Fruit fly (Drosophila melanogaster) whole organism, embryonic: ENCODE data around the gene CG12081.
A peak's percentile ranks its signal among the peaks of the same experiment; 100 is the strongest.

Experiments
- B-H1 ChIP-seq: fragments of 200-800 bp; sonication (Bioruptor generic); IDR thresholded peaks from 3 replicates; pipeline ENCODE4 v1.3.6; 2022; ENCODE audit warnings: missing biosample characterization, missing genetic modification characterization
- Bdp1 ChIP-seq: fragments of 200-800 bp; sonication (Bioruptor generic); optimal IDR thresholded peaks from 3 replicates; lab custom pipeline; 2016; ENCODE audit warnings: missing biosample characterization, missing genetic modification characterization
- CG10979 ChIP-seq: fragments of 200-800 bp; sonication (Bioruptor generic); optimal IDR thresholded peaks from 2 replicates; lab custom pipeline; 2018; ENCODE audit warnings: missing biosample characterization, mild to moderate bottlenecking, missing genetic modification characterization, moderate library complexity
- CG11085 ChIP-seq: fragments of 200-800 bp; sonication (Bioruptor generic); IDR thresholded peaks from 2 replicates; pipeline ENCODE4 v1.3.6; 2022; ENCODE audit warnings: missing biosample characterization, missing genetic modification characterization
- CG12219 ChIP-seq: fragments of 200-800 bp; sonication (Bioruptor generic); optimal IDR thresholded peaks from 3 replicates; lab custom pipeline; 2018; ENCODE audit warnings: missing biosample characterization, mild to moderate bottlenecking, missing genetic modification characterization
- CG12391 ChIP-seq: fragments of 200-800 bp; sonication (Bioruptor generic); optimal IDR thresholded peaks from 3 replicates; lab custom pipeline; 2018; ENCODE audit warnings: missing biosample characterization, mild to moderate bottlenecking, missing genetic modification characterization, moderate library complexity
- CG13424 ChIP-seq: fragments of 200-800 bp; sonication (Bioruptor generic); optimal IDR thresholded peaks from 2 replicates; lab custom pipeline; 2019; ENCODE audit warnings: missing biosample characterization, mild to moderate bottlenecking, missing genetic modification characterization, moderate library complexity
- CG15269 ChIP-seq: fragments of 200-800 bp; sonication (Bioruptor generic); optimal IDR thresholded peaks from 2 replicates; lab custom pipeline; 2018; ENCODE audit warnings: missing biosample characterization, mild to moderate bottlenecking, missing genetic modification characterization, moderate library complexity
- CG1603 ChIP-seq: fragments of 200-800 bp; sonication (Bioruptor generic); optimal IDR thresholded peaks from 2 replicates; lab custom pipeline; 2019; ENCODE audit warnings: missing biosample characterization, mild to moderate bottlenecking, missing genetic modification characterization, moderate library complexity
- CG18476 ChIP-seq: fragments of 200-800 bp; sonication (Bioruptor generic); optimal IDR thresholded peaks from 2 replicates; lab custom pipeline; 2016; ENCODE audit warnings: missing biosample characterization, mild to moderate bottlenecking, missing genetic modification characterization
- CG2129 ChIP-seq: fragments of 200-800 bp; sonication (Bioruptor generic); IDR thresholded peaks from 2 replicates; pipeline ENCODE4 v1.3.6; 2022; ENCODE audit warnings: missing biosample characterization, missing genetic modification characterization; ENCODE audit not compliant: partially characterized antibody
- CG2199 ChIP-seq: fragments of 200-800 bp; sonication (Bioruptor generic); IDR thresholded peaks from 3 replicates; pipeline ENCODE4 v1.3.6; 2022; ENCODE audit warnings: missing biosample characterization, missing genetic modification characterization
- CG31441 ChIP-seq: fragments of 200-800 bp; sonication (Bioruptor generic); IDR thresholded peaks from 2 replicates; pipeline ENCODE4 v1.3.6; 2022; ENCODE audit warnings: missing biosample characterization, missing genetic modification characterization
- CG3407 ChIP-seq: fragments of 200-800 bp; sonication (Bioruptor generic); optimal IDR thresholded peaks from 2 replicates; lab custom pipeline; 2018; ENCODE audit warnings: missing biosample characterization, mild to moderate bottlenecking, missing genetic modification characterization
- CG3847 ChIP-seq: fragments of 200-800 bp; sonication (Bioruptor generic); IDR thresholded peaks from 2 replicates; pipeline ENCODE4 v1.3.6; 2022; ENCODE audit warnings: missing biosample characterization, missing genetic modification characterization
- CG4328 ChIP-seq: fragments of 200-800 bp; sonication (Bioruptor generic); optimal IDR thresholded peaks from 3 replicates; lab custom pipeline; 2017; ENCODE audit warnings: missing biosample characterization, missing genetic modification reagents, missing genetic modification characterization
- CG6791 ChIP-seq: fragments of 200-800 bp; sonication (Bioruptor generic); IDR thresholded peaks from 3 replicates; pipeline ENCODE4 v1.3.6; 2022; ENCODE audit warnings: missing biosample characterization, missing genetic modification characterization; ENCODE audit not compliant: partially characterized antibody
- CG8944 ChIP-seq: fragments of 200-800 bp; sonication (Bioruptor generic); optimal IDR thresholded peaks from 3 replicates; lab custom pipeline; 2016; ENCODE audit warnings: missing biosample characterization, missing genetic modification characterization
- CG9932 ChIP-seq: fragments of 200-800 bp; sonication (Bioruptor generic); IDR thresholded peaks from 2 replicates; pipeline ENCODE4 v1.3.6; 2022; ENCODE audit warnings: missing biosample characterization, missing genetic modification characterization
- Dip3 ChIP-seq: fragments of 200-800 bp; sonication (Bioruptor generic); optimal IDR thresholded peaks from 3 replicates; lab custom pipeline; 2016; ENCODE audit warnings: missing biosample characterization, missing genetic modification characterization
- Ets65A ChIP-seq: fragments of 200-800 bp; sonication (Bioruptor generic); peaks from one replicate; lab custom pipeline; 2016; ENCODE audit warnings: missing biosample characterization, missing genetic modification characterization
- Fer1 ChIP-seq: fragments of 200-800 bp; sonication (Bioruptor generic); optimal IDR thresholded peaks from 2 replicates; lab custom pipeline; 2017; ENCODE audit warnings: missing biosample characterization, mild to moderate bottlenecking, missing genetic modification characterization
- Med ChIP-seq: fragments of 200-800 bp; sonication (Bioruptor generic); peaks from one replicate; lab custom pipeline; 2016; ENCODE audit warnings: missing biosample characterization, missing genetic modification characterization, mild to moderate bottlenecking, inconsistent platforms, moderate library complexity
- NfI ChIP-seq: fragments of 200-800 bp; sonication (Bioruptor generic); optimal IDR thresholded peaks from 3 replicates; lab custom pipeline; 2018; ENCODE audit warnings: missing biosample characterization, mild to moderate bottlenecking, missing genetic modification characterization, moderate library complexity
- PHDP ChIP-seq: fragments of 200-800 bp; sonication (Bioruptor generic); optimal IDR thresholded peaks from 3 replicates; lab custom pipeline; 2018; ENCODE audit warnings: missing biosample characterization, mild to moderate bottlenecking, missing genetic modification characterization, moderate library complexity
- Pdp1 ChIP-seq, 2 experiments: fragments of 200-800 bp; sonication (Bioruptor generic); optimal IDR thresholded peaks; 3 replicates each; lab custom pipeline; 2016; ENCODE audit warnings: missing biosample characterization in 2 of 2, missing genetic modification characterization in 2 of 2, mild to moderate bottlenecking in 1 of 2, moderate library complexity in 1 of 2
- Rfx ChIP-seq: fragments of 200-800 bp; sonication (Bioruptor generic); IDR thresholded peaks from 2 replicates; pipeline ENCODE4 v1.3.6; 2022; ENCODE audit warnings: missing biosample characterization, missing genetic modification characterization
- Sry-β ChIP-seq: fragments of 200-800 bp; sonication (Bioruptor generic); optimal IDR thresholded peaks from 2 replicates; lab custom pipeline; 2018; ENCODE audit warnings: missing biosample characterization, mild to moderate bottlenecking, missing genetic modification characterization, moderate library complexity
- Ssrp ChIP-seq: fragments of 200-800 bp; sonication (Bioruptor generic); optimal IDR thresholded peaks from 2 replicates; lab custom pipeline; 2018; ENCODE audit warnings: missing biosample characterization, mild to moderate bottlenecking, missing genetic modification characterization, moderate library complexity
- amos ChIP-seq: fragments of 200-800 bp; sonication (Bioruptor generic); IDR thresholded peaks from 2 replicates; pipeline ENCODE4 v1.3.6; 2022; ENCODE audit warnings: missing biosample characterization, missing genetic modification characterization; ENCODE audit not compliant: partially characterized antibody
- ap ChIP-seq: fragments of 200-800 bp; sonication (Bioruptor generic); IDR thresholded peaks from 2 replicates; pipeline ENCODE4 v1.3.6; 2022; ENCODE audit warnings: missing biosample characterization, missing genetic modification characterization
- chm ChIP-seq: fragments of 200-800 bp; sonication (Bioruptor generic); IDR thresholded peaks from 2 replicates; pipeline ENCODE4 v1.3.6; 2022; ENCODE audit warnings: missing biosample characterization, missing genetic modification characterization
- dati ChIP-seq: fragments of 200-800 bp; sonication (Bioruptor generic); IDR thresholded peaks from 2 replicates; pipeline ENCODE4 v1.3.6; 2022; ENCODE audit warnings: missing biosample characterization, missing genetic modification characterization
- dm ChIP-seq: fragments of 200-800 bp; sonication (Bioruptor generic); optimal IDR thresholded peaks from 3 replicates; lab custom pipeline; 2016; ENCODE audit warnings: missing biosample characterization, missing genetic modification characterization
- dpn ChIP-seq, 2 experiments: fragments of 200-800 bp; sonication (Bioruptor generic); optimal IDR thresholded peaks; 3 replicates each; lab custom pipeline; 2016; ENCODE audit warnings: missing biosample characterization in 2 of 2, missing genetic modification characterization in 2 of 2
- fu2 ChIP-seq: fragments of 200-800 bp; sonication (Bioruptor generic); optimal IDR thresholded peaks from 2 replicates; lab custom pipeline; 2016; ENCODE audit warnings: missing biosample characterization, missing genetic modification characterization
- h ChIP-seq: fragments of >200 bp; optimal IDR thresholded peaks from 2 replicates; lab custom pipeline; 2017
- ham ChIP-seq: fragments of 200-800 bp; sonication (Bioruptor generic); IDR thresholded peaks from 2 replicates; pipeline ENCODE4 v1.3.6; 2022; ENCODE audit warnings: missing biosample characterization, missing genetic modification characterization
- hbn ChIP-seq: fragments of 200-800 bp; sonication (Bioruptor generic); IDR thresholded peaks from 2 replicates; pipeline ENCODE4 v1.3.6; 2022; ENCODE audit warnings: missing biosample characterization, missing genetic modification characterization; ENCODE audit not compliant: partially characterized antibody
- lov ChIP-seq, 2 experiments: fragments of 200-800 bp in 1 of 2; fragments of >200 bp in 1 of 2; sonication (Bioruptor generic) in 1 of 2; IDR thresholded peaks in 1 of 2; optimal IDR thresholded peaks in 1 of 2; 2 replicates in 1 of 2; 3 replicates in 1 of 2; pipeline versions ENCODE4 v1.3.6 to Lab custom; 2017 to 2022; ENCODE audit warnings: missing biosample characterization in 1 of 2, missing genetic modification characterization in 1 of 2
- nerfin-1 ChIP-seq: fragments of 200-800 bp; sonication (Bioruptor generic); optimal IDR thresholded peaks from 3 replicates; lab custom pipeline; 2019; ENCODE audit warnings: missing biosample characterization, mild to moderate bottlenecking, missing genetic modification characterization, moderate library complexity
- oc ChIP-seq: fragments of 200-800 bp; sonication (Bioruptor generic); optimal IDR thresholded peaks from 2 replicates; lab custom pipeline; 2018; ENCODE audit warnings: missing biosample characterization, mild to moderate bottlenecking, missing genetic modification characterization, moderate library complexity
- pho ChIP-seq: fragments of 200-800 bp; sonication (Bioruptor generic); optimal IDR thresholded peaks from 2 replicates; lab custom pipeline; 2016; ENCODE audit warnings: missing biosample characterization, missing genetic modification characterization
- pnt ChIP-seq: fragments of 200-800 bp; sonication (Bioruptor generic); optimal IDR thresholded peaks from 3 replicates; lab custom pipeline; 2016; ENCODE audit warnings: missing biosample characterization, missing genetic modification characterization
- psq ChIP-seq: fragments of 200-800 bp; sonication (Bioruptor generic); optimal IDR thresholded peaks from 2 replicates; lab custom pipeline; 2017; ENCODE audit warnings: missing biosample characterization, missing genetic modification characterization
- slbo ChIP-seq: fragments of 200-800 bp; sonication (Bioruptor generic); IDR thresholded peaks from 2 replicates; pipeline ENCODE4 v1.3.6; 2022; ENCODE audit warnings: missing biosample characterization, missing genetic modification characterization
- sob ChIP-seq: fragments of 200-800 bp; sonication (Bioruptor generic); IDR thresholded peaks from 2 replicates; pipeline ENCODE4 v1.3.6; 2022; ENCODE audit warnings: missing biosample characterization, missing genetic modification characterization
- tin ChIP-seq: fragments of 200-800 bp; sonication (Bioruptor generic); optimal IDR thresholded peaks from 3 replicates; lab custom pipeline; 2016; ENCODE audit warnings: missing biosample characterization, missing genetic modification characterization
- unpg ChIP-seq: fragments of 200-800 bp; sonication (Bioruptor generic); optimal IDR thresholded peaks from 3 replicates; lab custom pipeline; 2018; ENCODE audit warnings: missing biosample characterization, mild to moderate bottlenecking, missing genetic modification characterization, moderate library complexity
- wor ChIP-seq: fragments of 200-800 bp; sonication (Bioruptor generic); IDR thresholded peaks from 2 replicates; pipeline ENCODE4 v1.3.6; 2022; ENCODE audit warnings: missing biosample characterization, missing genetic modification characterization
- zf30C ChIP-seq: fragments of 200-800 bp; sonication (Bioruptor generic); optimal IDR thresholded peaks from 3 replicates; lab custom pipeline; 2018; ENCODE audit warnings: missing biosample characterization, mild to moderate bottlenecking, missing genetic modification characterization

Gene CG12081

dm6 chrX:8601165-8601564 lies 12.6 kb downstream of the CG12081 start (continued):
- TF ChIP-seq amos (GFP tag; lab: Robert Waterston, UW), result no peak
- TF ChIP-seq CG3407 (GFP tag; lab: Kevin White, UChicago), result no peak
- TF ChIP-seq sob (GFP tag; lab: Robert Waterston, UW), result 0 out of 2 replicates have a peak, but pooled peaks have one; percentile 22
- TF ChIP-seq CG4328 (GFP tag; lab: Kevin White, UChicago), result no peak
- peak in 1 of 2 experiments; percentile 47 for TF ChIP-seq dpn (GFP tag; optimal IDR thresholded peaks at IDR 0.05; lab: Kevin White, UChicago)
- no peak for TF ChIP-seq lov (optimal IDR thresholded peaks at IDR 0.05; lab: Kevin White, UChicago)
- TF ChIP-seq lov (GFP tag; IDR thresholded peaks at IDR 0.05; lab: Robert Waterston, UW), result 0 out of 3 replicates have a peak, but pooled peaks have one; percentile 47
- TF ChIP-seq tin (GFP tag; lab: Kevin White, UChicago), result peak; percentile 21
- no peak for TF ChIP-seq wor (GFP tag; lab: Robert Waterston, UW)
- peak; percentile 11 for TF ChIP-seq CG8944 (GFP tag; lab: Kevin White, UChicago)
- TF ChIP-seq h, result no peak
- TF ChIP-seq CG31441 (GFP tag; lab: Robert Waterston, UW), result no peak
- TF ChIP-seq dm (GFP tag; lab: Kevin White, UChicago), result no peak
- TF ChIP-seq psq (GFP tag; lab: Kevin White, UChicago), result no peak
- TF ChIP-seq zf30C (GFP tag; lab: Kevin White, UChicago), result no peak
- no peak for TF ChIP-seq dati (GFP tag; lab: Robert Waterston, UW)
- TF ChIP-seq Ets65A (GFP tag; lab: Kevin White, UChicago), result peak; percentile 81
- TF ChIP-seq Rfx, result peak; percentile 37
- TF ChIP-seq CG10979 (tag; lab: Kevin White, UChicago), result peak; percentile 49
- no peak for TF ChIP-seq pho (GFP tag; lab: Kevin White, UChicago)
- TF ChIP-seq PHDP (tag; lab: Kevin White, UChicago), result no peak
- TF ChIP-seq hbn (GFP tag; lab: Robert Waterston, UW), result no peak
- 0 out of 2 replicates have a peak, but pooled peaks have one; percentile 53 for TF ChIP-seq chm (GFP tag; lab: Robert Waterston, UW)
- no peak for TF ChIP-seq CG2129
- TF ChIP-seq ap (GFP tag; lab: Robert Waterston, UW), result peak; percentile 34; the same call in 1 of the 2 replicates
- TF ChIP-seq CG18476 (GFP tag; lab: Kevin White, UChicago), result no peak
- peak; percentile 43 for TF ChIP-seq Ssrp (tag; lab: Kevin White, UChicago)
- TF ChIP-seq CG12219, result no peak
- TF ChIP-seq pnt (GFP tag; lab: Kevin White, UChicago), result peak; percentile 0
- no peak for TF ChIP-seq Sry-β (GFP tag; lab: Kevin White, UChicago)
- TF ChIP-seq Fer1 (GFP tag; lab: Kevin White, UChicago), result no peak
- no peak for TF ChIP-seq unpg (GFP tag; lab: Kevin White, UChicago)
- TF ChIP-seq slbo (GFP tag; lab: Robert Waterston, UW), result 0 out of 2 replicates have a peak, but pooled peaks have one; percentile 29
- TF ChIP-seq CG13424 (tag; lab: Kevin White, UChicago), result peak; percentile 2
- no peak for TF ChIP-seq Dip3
- TF ChIP-seq CG11085, result no peak
- no peak for TF ChIP-seq ham (GFP tag; lab: Robert Waterston, UW)
- TF ChIP-seq Bdp1 (GFP tag; lab: Kevin White, UChicago), result no peak
- no peak for TF ChIP-seq NfI (GFP tag; lab: Kevin White, UChicago)
- TF ChIP-seq nerfin-1 (tag; lab: Kevin White, UChicago), result no peak
- TF ChIP-seq Pdp1 (GFP tag; optimal IDR thresholded peaks at IDR 0.05; lab: Kevin White, UChicago), result peak in 1 of 2 experiments; percentile 14
- TF ChIP-seq CG3847 (GFP tag; lab: Robert Waterston, UW), result no peak
- TF ChIP-seq B-H1, result no peak
- peak; percentile 57 for TF ChIP-seq oc (tag; lab: Kevin White, UChicago)
- no peak for TF ChIP-seq CG6791
- no peak for TF ChIP-seq CG9932 (GFP tag; lab: Robert Waterston, UW)
- TF ChIP-seq Med, result peak; percentile 89
- TF ChIP-seq CG15269 (tag; lab: Kevin White, UChicago), result no peak
- no peak for TF ChIP-seq fu2 (GFP tag; lab: Kevin White, UChicago)
- no peak for TF ChIP-seq CG1603 (tag; lab: Kevin White, UChicago)
- peak; percentile 20 for TF ChIP-seq CG12391 (tag; lab: Kevin White, UChicago)
- no peak for TF ChIP-seq CG2199 (GFP tag; lab: Robert Waterston, UW)
